Worm (Caenorhabditis elegans) whole organism, L3 larva: ENCODE measurements around the gene sup-26.
A peak's percentile ranks its signal among the peaks of the same experiment; 100 is the strongest.

Experiments
- R02D3.7 ChIP-seq: fragments of 150-350 bp; optimal IDR thresholded peaks from 2 replicates; lab custom pipeline; 2014; ENCODE audit warnings: missing biosample characterization, missing genetic modification characterization
- ZK546.5 ChIP-seq: sonication (generic microtip); optimal IDR thresholded peaks from 2 replicates; lab custom pipeline; 2017; ENCODE audit warnings: missing biosample characterization, missing genetic modification characterization
- aly-2 ChIP-seq: fragments of 150-350 bp; optimal IDR thresholded peaks from 2 replicates; lab custom pipeline; 2014; ENCODE audit warnings: missing biosample characterization, missing genetic modification characterization
- ama-1 ChIP-seq: fragments of 150-350 bp; optimal IDR thresholded peaks from 2 replicates; lab custom pipeline; 2018
- ceh-16 ChIP-seq: sonication (generic microtip); optimal IDR thresholded peaks from 2 replicates; lab custom pipeline; 2017; ENCODE audit warnings: missing biosample characterization, missing genetic modification characterization
- ceh-28 ChIP-seq: fragments of 150-350 bp; optimal IDR thresholded peaks from 2 replicates; lab custom pipeline; 2014; ENCODE audit warnings: missing biosample characterization, missing genetic modification reagents, missing genetic modification characterization
- ceh-82 ChIP-seq: fragments of 150-350 bp; optimal IDR thresholded peaks from 2 replicates; lab custom pipeline; 2014; ENCODE audit warnings: missing biosample characterization, missing genetic modification characterization
- ceh-9 ChIP-seq: sonication (generic microtip); optimal IDR thresholded peaks from 2 replicates; lab custom pipeline; 2018; ENCODE audit warnings: missing biosample characterization, missing genetic modification characterization
- daf-12 ChIP-seq: fragments of 150-350 bp; optimal IDR thresholded peaks from 2 replicates; lab custom pipeline; 2014; ENCODE audit warnings: missing biosample characterization, missing genetic modification reagents, missing genetic modification characterization
- egl-27 ChIP-seq: sonication (generic microtip); optimal IDR thresholded peaks from 4 replicates; lab custom pipeline; 2017; ENCODE audit warnings: missing biosample characterization, missing genetic modification reagents, missing genetic modification characterization
- egl-5 ChIP-seq: fragments of 150-350 bp; optimal IDR thresholded peaks from 2 replicates; lab custom pipeline; 2017; ENCODE audit warnings: missing biosample characterization, missing genetic modification reagents, missing genetic modification characterization, inconsistent platforms
- elt-1 ChIP-seq: fragments of 150-350 bp; optimal IDR thresholded peaks from 2 replicates; lab custom pipeline; 2014; ENCODE audit warnings: missing biosample characterization, missing genetic modification characterization
- elt-2 ChIP-seq: sonication (generic microtip); optimal IDR thresholded peaks from 2 replicates; lab custom pipeline; 2016; ENCODE audit warnings: missing genetic modification reagents, mild to moderate bottlenecking, missing genetic modification characterization, missing compliant biosample characterization
- elt-3 ChIP-seq, 3 experiments: fragments of 150-350 bp in 1 of 3; sonication (generic microtip) in 2 of 3; optimal IDR thresholded peaks; 2 replicates in 2 of 3; 4 replicates in 1 of 3; lab custom pipeline; 2014 to 2017; ENCODE audit warnings: missing biosample characterization in 3 of 3, missing genetic modification characterization in 3 of 3
- eor-1 ChIP-seq, 2 experiments: fragments of 150-350 bp; optimal IDR thresholded peaks; 2 replicates each; lab custom pipeline; 2014 to 2018; ENCODE audit warnings: missing biosample characterization in 2 of 2, missing genetic modification characterization in 2 of 2
- fkh-10 ChIP-seq: sonication (generic microtip); optimal IDR thresholded peaks from 2 replicates; lab custom pipeline; 2017; ENCODE audit warnings: missing biosample characterization, missing genetic modification reagents, missing genetic modification characterization
- fkh-2 ChIP-seq: fragments of 150-350 bp; optimal IDR thresholded peaks from 2 replicates; lab custom pipeline; 2014; ENCODE audit warnings: missing biosample characterization, missing genetic modification reagents, missing genetic modification characterization
- fos-1 ChIP-seq: fragments of 150-350 bp; optimal IDR thresholded peaks from 2 replicates; lab custom pipeline; 2014; ENCODE audit warnings: missing biosample characterization, missing genetic modification characterization
- hmg-11 ChIP-seq: sonication (generic microtip); optimal IDR thresholded peaks from 2 replicates; lab custom pipeline; 2016; ENCODE audit warnings: missing genetic modification characterization, missing compliant biosample characterization
- jun-1 ChIP-seq: fragments of 150-350 bp; optimal IDR thresholded peaks from 2 replicates; lab custom pipeline; 2014; ENCODE audit warnings: missing biosample characterization, missing genetic modification reagents, missing genetic modification characterization
- lin-15B ChIP-seq: fragments of 150-350 bp; optimal IDR thresholded peaks from 2 replicates; lab custom pipeline; 2014; ENCODE audit warnings: missing biosample characterization, missing genetic modification characterization
- lin-39 ChIP-seq: fragments of 150-350 bp; optimal IDR thresholded peaks from 2 replicates; lab custom pipeline; 2018; ENCODE audit warnings: missing biosample characterization, missing genetic modification reagents, missing genetic modification characterization
- lsy-12 ChIP-seq: sonication (generic microtip); optimal IDR thresholded peaks from 2 replicates; lab custom pipeline; 2016; ENCODE audit warnings: mild to moderate bottlenecking, missing genetic modification characterization, missing compliant biosample characterization
- mdl-1 ChIP-seq: fragments of 150-350 bp; optimal IDR thresholded peaks from 2 replicates; lab custom pipeline; 2014; ENCODE audit warnings: missing biosample characterization, missing genetic modification characterization
- mml-1 ChIP-seq: fragments of 150-350 bp; sonication (generic microtip); optimal IDR thresholded peaks from 3 replicates; lab custom pipeline; 2014; ENCODE audit warnings: missing biosample characterization, missing genetic modification characterization
- nfya-1 ChIP-seq: sonication (generic microtip); optimal IDR thresholded peaks from 2 replicates; lab custom pipeline; 2017; ENCODE audit warnings: missing genetic modification characterization, mild to moderate bottlenecking, missing compliant biosample characterization, antibody characterized with exemption, moderate library complexity; ENCODE audit not compliant: insufficient read depth
- nhr-11 ChIP-seq: fragments of 150-350 bp; optimal IDR thresholded peaks from 2 replicates; lab custom pipeline; 2014; ENCODE audit warnings: missing biosample characterization, missing genetic modification characterization
- nhr-12 ChIP-seq: fragments of 150-350 bp; optimal IDR thresholded peaks from 2 replicates; lab custom pipeline; 2014; ENCODE audit warnings: missing biosample characterization, missing genetic modification characterization
- nhr-23 ChIP-seq: fragments of 150-350 bp; optimal IDR thresholded peaks from 2 replicates; lab custom pipeline; 2014; ENCODE audit warnings: missing biosample characterization, missing genetic modification reagents, missing genetic modification characterization
- nhr-237 ChIP-seq: fragments of 150-350 bp; optimal IDR thresholded peaks from 2 replicates; lab custom pipeline; 2014; ENCODE audit warnings: missing biosample characterization, missing genetic modification characterization
- nhr-25 ChIP-seq: sonication (generic microtip); optimal IDR thresholded peaks from 2 replicates; lab custom pipeline; 2017; ENCODE audit warnings: missing biosample characterization, missing genetic modification characterization
- nhr-28 ChIP-seq: fragments of 150-350 bp; optimal IDR thresholded peaks from 2 replicates; lab custom pipeline; 2014; ENCODE audit warnings: missing biosample characterization, missing genetic modification characterization
- nhr-43 ChIP-seq: sonication (generic microtip); optimal IDR thresholded peaks from 2 replicates; lab custom pipeline; 2016; ENCODE audit warnings: mild to moderate bottlenecking, missing genetic modification characterization, missing compliant biosample characterization; ENCODE audit not compliant: poor library complexity, severe bottlenecking
- nhr-67 ChIP-seq: fragments of 150-350 bp; optimal IDR thresholded peaks from 2 replicates; lab custom pipeline; 2014; ENCODE audit warnings: missing biosample characterization, missing genetic modification characterization
- nhr-76 ChIP-seq: fragments of 150-350 bp; sonication (generic microtip); optimal IDR thresholded peaks from 5 replicates; lab custom pipeline; 2014; ENCODE audit warnings: missing biosample characterization, missing genetic modification characterization
- nhr-77 ChIP-seq: fragments of 150-350 bp; optimal IDR thresholded peaks from 2 replicates; lab custom pipeline; 2014; ENCODE audit warnings: missing biosample characterization, missing genetic modification characterization
- pha-4 ChIP-seq: fragments of 150-350 bp; optimal IDR thresholded peaks from 2 replicates; lab custom pipeline; 2014; ENCODE audit warnings: missing biosample characterization, missing genetic modification reagents, missing genetic modification characterization
- pqm-1 ChIP-seq: fragments of 150-350 bp; optimal IDR thresholded peaks from 2 replicates; lab custom pipeline; 2017; ENCODE audit warnings: missing biosample characterization, missing genetic modification characterization, inconsistent platforms
- sea-2 ChIP-seq: fragments of 150-350 bp; sonication (generic microtip); optimal IDR thresholded peaks from 4 replicates; lab custom pipeline; 2014; ENCODE audit warnings: missing biosample characterization, missing genetic modification reagents, missing genetic modification characterization
- skn-1 ChIP-seq: fragments of 150-350 bp; optimal IDR thresholded peaks from 2 replicates; lab custom pipeline; 2014; ENCODE audit warnings: missing biosample characterization, missing genetic modification characterization
- snpc-4 ChIP-seq: fragments of 150-350 bp; optimal IDR thresholded peaks from 2 replicates; lab custom pipeline; 2014; ENCODE audit warnings: missing biosample characterization, missing genetic modification characterization
- tbx-2 ChIP-seq: sonication (generic microtip); optimal IDR thresholded peaks from 2 replicates; lab custom pipeline; 2016; ENCODE audit warnings: mild to moderate bottlenecking, missing genetic modification characterization, missing compliant biosample characterization
- unc-39 ChIP-seq: sonication (generic microtip); optimal IDR thresholded peaks from 4 replicates; lab custom pipeline; 2017; ENCODE audit warnings: missing biosample characterization, missing genetic modification characterization
- unc-62 ChIP-seq: fragments of 150-350 bp; sonication (generic microtip); optimal IDR thresholded peaks from 4 replicates; lab custom pipeline; 2014; ENCODE audit warnings: missing biosample characterization, missing genetic modification reagents, missing genetic modification characterization
- zag-1 ChIP-seq: fragments of 150-350 bp; optimal IDR thresholded peaks from 2 replicates; lab custom pipeline; 2014; ENCODE audit warnings: missing biosample characterization, missing genetic modification characterization
- ztf-11 ChIP-seq: fragments of 150-350 bp; optimal IDR thresholded peaks from 2 replicates; lab custom pipeline; 2014; ENCODE audit warnings: missing biosample characterization, missing genetic modification characterization
- ztf-4 ChIP-seq: fragments of 150-350 bp; optimal IDR thresholded peaks from 2 replicates; lab custom pipeline; 2014; ENCODE audit warnings: missing biosample characterization, missing genetic modification characterization

sup-26 gene

ce11 chrIII:4314502-4314901 is 34.5 kb upstream of the sup-26 start:
- TF ChIP-seq aly-2 (tag; lab: Kevin White, UChicago) = no peak
- TF ChIP-seq elt-2 (tag; lab: Kevin White, UChicago) = peak; percentile 51
- peak; percentile 16 for TF ChIP-seq ceh-28 (tag; lab: Kevin White, UChicago)

ce11 chrIII:4313061-4313962 is 33.3 kb upstream of the sup-26 start, which contains the start of the genes evl-14 and dcn-1:
evl-14 (minus strand) TSS chrIII:4313128.
dcn-1 (plus strand) TSS chrIII:4313912.
- no peak for TF ChIP-seq zag-1 (tag; lab: Kevin White, UChicago)
- peak; percentile 5 for TF ChIP-seq skn-1 (tag; lab: Kevin White, UChicago)
- TF ChIP-seq ceh-16 (tag; lab: Kevin White, UChicago) = no peak
- no peak for TF ChIP-seq nhr-77 (tag; lab: Kevin White, UChicago)
- TF ChIP-seq ceh-82 (tag; lab: Kevin White, UChicago) = no peak
- peak; percentile 74 for TF ChIP-seq nhr-23
- TF ChIP-seq mml-1 (tag; lab: Kevin White, UChicago) = no peak
- TF ChIP-seq fkh-2 = no peak
- no peak for TF ChIP-seq unc-62 (GFP tag; lab: Kevin White, UChicago)
- peak; percentile 88 for TF ChIP-seq nfya-1 (tag; lab: Kevin White, UChicago)
- TF ChIP-seq tbx-2 (tag; lab: Kevin White, UChicago) = no peak
- TF ChIP-seq pha-4 = peak; percentile 92
- peak; percentile 88 for TF ChIP-seq nhr-25 (tag; lab: Kevin White, UChicago)
- no peak for TF ChIP-seq lsy-12 (tag; lab: Kevin White, UChicago)
- no peak for TF ChIP-seq nhr-11
- no peak for TF ChIP-seq nhr-43 (tag; lab: Kevin White, UChicago)
- TF ChIP-seq jun-1 (tag; lab: Kevin White, UChicago) = peak; percentile 74
- TF ChIP-seq snpc-4 (tag; lab: Kevin White, UChicago) = no peak
- no peak for TF ChIP-seq ZK546.5 (tag; lab: Kevin White, UChicago)
- TF ChIP-seq ceh-9 (tag; lab: Kevin White, UChicago) = no peak
- TF ChIP-seq ama-1 (lab: Kevin White, UChicago) = no peak
- TF ChIP-seq daf-12 (tag; lab: Kevin White, UChicago) = no peak
- peak; percentile 63 for TF ChIP-seq lin-15B (tag; lab: Kevin White, UChicago)
- no peak for TF ChIP-seq unc-39 (tag; lab: Kevin White, UChicago)
- TF ChIP-seq elt-1 (tag; lab: Kevin White, UChicago) = no peak
- no peak for TF ChIP-seq R02D3.7 (tag; lab: Kevin White, UChicago)
- peak; percentile 37 for TF ChIP-seq pqm-1 (tag; lab: Kevin White, UChicago)
- TF ChIP-seq egl-5 (tag; lab: Kevin White, UChicago) = peak; percentile 80
- TF ChIP-seq lin-39 = peak; percentile 57
- TF ChIP-seq ztf-11 (tag; lab: Kevin White, UChicago) = no peak
- TF ChIP-seq aly-2 (tag; lab: Kevin White, UChicago) = no peak
- TF ChIP-seq fkh-10 = no peak
- no peak for TF ChIP-seq mdl-1 (tag; lab: Kevin White, UChicago)
- peak; percentile 65 for TF ChIP-seq elt-2 (tag; lab: Kevin White, UChicago)
- TF ChIP-seq nhr-28 (tag; lab: Kevin White, UChicago) = no peak
- no peak for TF ChIP-seq egl-27 (tag; lab: Kevin White, UChicago)
- TF ChIP-seq elt-3 (tag; optimal IDR thresholded peaks at IDR 0.05; lab: Kevin White, UChicago) = no peak
- TF ChIP-seq hmg-11 = peak; percentile 77
- TF ChIP-seq nhr-237 = no peak
- TF ChIP-seq nhr-12 (tag; lab: Kevin White, UChicago) = no peak
- TF ChIP-seq ceh-28 (tag; lab: Kevin White, UChicago) = peak; percentile 63
- TF ChIP-seq nhr-67 (tag; lab: Kevin White, UChicago) = no peak
- no peak for TF ChIP-seq fos-1 (tag; lab: Kevin White, UChicago)
- no peak for TF ChIP-seq sea-2 (GFP tag; lab: Kevin White, UChicago)
- no peak for TF ChIP-seq eor-1 (tag; optimal IDR thresholded peaks at IDR 0.05; lab: Kevin White, UChicago)
- no peak for TF ChIP-seq ztf-4 (tag; lab: Kevin White, UChicago)
- no peak for TF ChIP-seq nhr-76
